Fruit fly (Drosophila melanogaster): Measurements from ENCODE around the gene CG16704.

Gene CG16704

dm6 chr2L:3657349-3658142 is 34.8 kb downstream of the CG16704 start (continued):
- peak; percentile 60 for TF ChIP-seq CG15336 (GFP tag; IDR thresholded peaks at IDR 0.05)
- peak; percentile 60 for TF ChIP-seq Eip78C (GFP tag)
- TF ChIP-seq Gug (GFP tag; IDR thresholded peaks at IDR 0.05) = 0 out of 2 replicates have a peak, but pooled peaks have one; percentile 8
- TF ChIP-seq CG10669 (GFP tag; optimal IDR thresholded peaks at IDR 0.05) = no peak
- TF ChIP-seq CG11294 (GFP tag; IDR thresholded peaks at IDR 0.05) = no peak
- peak; percentile 19 for TF ChIP-seq CG3919 (GFP tag; optimal IDR thresholded peaks at IDR 0.05)
- TF ChIP-seq Sox15 (GFP tag; optimal IDR thresholded peaks at IDR 0.05) = no peak
- no peak for TF ChIP-seq CG7368 (GFP tag; optimal IDR thresholded peaks at IDR 0.05)
- TF ChIP-seq CG6808 (GFP tag; optimal IDR thresholded peaks at IDR 0.05) = no peak
- TF ChIP-seq acj6 (GFP tag; optimal IDR thresholded peaks at IDR 0.05) = peak; percentile 16
- peak; percentile 19 for TF ChIP-seq esn (GFP tag; optimal IDR thresholded peaks at IDR 0.05)
- peak; percentile 50 for TF ChIP-seq cyc (GFP tag; optimal IDR thresholded peaks at IDR 0.05)
- TF ChIP-seq CG8119 (GFP tag; IDR thresholded peaks at IDR 0.05) = peak; percentile 75

DNA sequence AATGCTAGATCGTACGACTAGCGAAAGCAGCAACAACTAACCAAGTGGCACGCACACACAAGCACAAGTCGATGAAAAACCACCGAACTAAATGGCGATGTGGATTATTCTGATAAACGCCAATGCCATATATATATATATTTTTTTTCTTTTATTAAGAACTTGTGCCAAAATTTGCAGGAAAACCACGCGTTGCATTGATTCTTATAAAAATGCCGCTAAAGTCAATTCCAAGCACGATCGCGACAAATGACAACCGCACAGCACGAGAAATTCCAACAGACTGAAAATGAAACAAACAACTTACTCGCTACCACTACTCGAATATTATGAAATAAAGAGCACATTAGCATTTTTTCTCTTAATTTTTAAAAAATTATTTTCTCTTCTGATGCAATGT is 35.7 kb downstream of the CG16704 start, which contains the start of gene for:
Gene for (minus strand): TSS at position 287 of the 400 bp plus-strand sequence.
- TF ChIP-seq Eip93F (GFP tag; optimal IDR thresholded peaks at IDR 0.05) (no peak), CG1621 (tag; optimal IDR thresholded peaks at IDR 0.05) (no peak), vri (GFP tag; optimal IDR thresholded peaks at IDR 0.05) (peak; percentile 24), spab (GFP tag; optimal IDR thresholded peaks at IDR 0.05) (no peak), CG8119 (GFP tag; IDR thresholded peaks at IDR 0.05) (0 out of 3 replicates have a peak, but pooled peaks have one; percentile 2), CG8319 (GFP tag; optimal IDR thresholded peaks at IDR 0.05) (no peak), esn (GFP tag; optimal IDR thresholded peaks at IDR 0.05) (no peak), CG6276 (GFP tag; optimal IDR thresholded peaks at IDR 0.05) (peak; percentile 26), fkh (GFP tag; optimal IDR thresholded peaks at IDR 0.05) (peak; percentile 21), CG7368 (GFP tag; optimal IDR thresholded peaks at IDR 0.05) (no peak), CG15336 (GFP tag; IDR thresholded peaks at IDR 0.05) (no peak), CG31627 (GFP tag; optimal IDR thresholded peaks at IDR 0.05) (no peak), fd59A (GFP tag; optimal IDR thresholded peaks at IDR 0.05) (no peak), Eip78C (GFP tag) (peak; percentile 14)

DNA sequence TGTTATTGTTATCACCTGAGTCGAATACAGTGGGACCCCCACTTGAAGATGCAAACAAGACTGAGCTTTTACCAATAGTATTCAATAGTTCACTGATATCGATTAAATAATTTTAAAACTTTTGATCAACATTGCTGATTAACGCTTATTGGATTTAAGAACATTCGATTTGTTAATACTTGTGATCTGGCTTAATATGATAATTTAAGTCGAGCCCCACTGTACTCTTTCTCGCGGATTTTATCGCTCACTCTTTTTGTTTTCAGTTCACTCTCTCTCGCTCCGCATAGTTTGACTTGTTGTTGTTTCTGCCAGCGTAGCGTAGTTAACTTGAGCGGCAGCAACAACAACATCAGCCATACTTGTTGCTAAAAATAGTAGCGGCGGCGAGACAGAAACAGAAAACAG is 36.7 kb downstream of the CG16704 start:
- peak; percentile 99 for TF ChIP-seq CG31627 (GFP tag; optimal IDR thresholded peaks at IDR 0.05)
- peak; percentile 98 for TF ChIP-seq achi (GFP tag; optimal IDR thresholded peaks at IDR 0.05)
- TF ChIP-seq fkh (GFP tag; optimal IDR thresholded peaks at IDR 0.05) = peak; percentile 91
- peak; percentile 99 for TF ChIP-seq CG6276 (GFP tag; optimal IDR thresholded peaks at IDR 0.05)
- TF ChIP-seq Ets21C (GFP tag; optimal IDR thresholded peaks at IDR 0.05) = peak; percentile 98
- TF ChIP-seq dac (GFP tag; optimal IDR thresholded peaks at IDR 0.05) = peak; percentile 96
- TF ChIP-seq Smox (GFP tag; optimal IDR thresholded peaks at IDR 0.05) = peak; percentile 99
- TF ChIP-seq CG6163 (GFP tag; IDR thresholded peaks at IDR 0.05) = peak; percentile 99
- TF ChIP-seq CG6808 (GFP tag; optimal IDR thresholded peaks at IDR 0.05) = peak; percentile 97
- peak; percentile 99 for TF ChIP-seq CG11762 (GFP tag; optimal IDR thresholded peaks at IDR 0.05; ENCODE audit: insufficient read depth)
- peak; percentile 99 for TF ChIP-seq lz (GFP tag; optimal IDR thresholded peaks at IDR 0.05)
- TF ChIP-seq CG15336 (GFP tag; IDR thresholded peaks at IDR 0.05) = peak; percentile 100
- TF ChIP-seq esn (GFP tag; optimal IDR thresholded peaks at IDR 0.05) = peak; percentile 99
- TF ChIP-seq CG6854 (GFP tag; optimal IDR thresholded peaks at IDR 0.05) = peak; percentile 99
- TF ChIP-seq CG8119 (GFP tag; IDR thresholded peaks at IDR 0.05) = peak; percentile 99
- TF ChIP-seq acj6 (GFP tag; optimal IDR thresholded peaks at IDR 0.05) = peak; percentile 99
- TF ChIP-seq Sox15 (GFP tag; optimal IDR thresholded peaks at IDR 0.05) = peak; percentile 98
- TF ChIP-seq CG32006 (GFP tag; optimal IDR thresholded peaks at IDR 0.05) = peak; percentile 99
- TF ChIP-seq salr (GFP tag; optimal IDR thresholded peaks at IDR 0.05) = peak; percentile 97 to 98
- peak; percentile 99 for TF ChIP-seq Hr4 (GFP tag; optimal IDR thresholded peaks at IDR 0.05)
- TF ChIP-seq CG8319 (GFP tag; optimal IDR thresholded peaks at IDR 0.05) = peak; percentile 98
- TF ChIP-seq CG4318 (GFP tag; optimal IDR thresholded peaks at IDR 0.05) = peak; percentile 97
- peak; percentile 99 for TF ChIP-seq CG3919 (GFP tag; optimal IDR thresholded peaks at IDR 0.05)
- TF ChIP-seq CG10631 (GFP tag; optimal IDR thresholded peaks at IDR 0.05) = peak; percentile 98
- peak; percentile 98 for TF ChIP-seq CG1621 (tag; optimal IDR thresholded peaks at IDR 0.05)
- TF ChIP-seq fd85E (GFP tag; optimal IDR thresholded peaks at IDR 0.05) = peak; percentile 97
- TF ChIP-seq Hr39 (GFP tag; optimal IDR thresholded peaks at IDR 0.05) = peak; percentile 99
- peak; percentile 94 for TF ChIP-seq Blimp-1 (GFP tag; optimal IDR thresholded peaks at IDR 0.05)
- peak; percentile 100 for TF ChIP-seq svp (GFP tag)
- peak; percentile 99 for TF ChIP-seq vri (GFP tag; optimal IDR thresholded peaks at IDR 0.05)
- peak; percentile 99 for TF ChIP-seq cyc (GFP tag; optimal IDR thresholded peaks at IDR 0.05)
- peak; percentile 98 for TF ChIP-seq Ets96B (tag; optimal IDR thresholded peaks at IDR 0.05)
- TF ChIP-seq CG34406 (GFP tag; optimal IDR thresholded peaks at IDR 0.05) = peak; percentile 99
- peak; percentile 98 for TF ChIP-seq Lpt (GFP tag; optimal IDR thresholded peaks at IDR 0.05)
- peak; percentile 99 for TF ChIP-seq net (GFP tag; optimal IDR thresholded peaks at IDR 0.05)

Measured in whole organism, prepupa.